Comparison of ENCODE assay signal across 2 worm cellular contexts in genomic region chrIII:11337627-11338026, ce11.
A peak's percentile ranks its signal among the peaks of the same experiment; 100 is the strongest.
TF ChIP-seq lines count a peak whose summit lies in the region.

No protein-coding gene starts in this region.

TF ChIP-seq in whole organism, L3 larva, 47 proteins besides CTCF, POLR2A, EP300 and RAD21:
- no peak for TF ChIP-seq unc-62 (GFP tag; optimal IDR thresholded peaks at IDR 0.05; lab: Kevin White, UChicago)
- peak; percentile 81 for TF ChIP-seq nfya-1 (tag; optimal IDR thresholded peaks at IDR 0.05; lab: Kevin White, UChicago; ENCODE audit: insufficient read depth)
- no peak for TF ChIP-seq fos-1 (tag; optimal IDR thresholded peaks at IDR 0.05; lab: Kevin White, UChicago)

TF ChIP-seq in whole organism, late embryonic, 69 proteins besides CTCF, POLR2A, EP300 and RAD21:
- peak; percentile 71 for TF ChIP-seq nfya-1 (tag; optimal IDR thresholded peaks at IDR 0.05; lab: Kevin White, UChicago)
- TF ChIP-seq ceh-9 (tag; optimal IDR thresholded peaks at IDR 0.05; lab: Kevin White, UChicago): no peak
- TF ChIP-seq eyg-1 (tag; optimal IDR thresholded peaks at IDR 0.05; lab: Kevin White, UChicago): no peak
- no peak for TF ChIP-seq pqm-1 (tag; optimal IDR thresholded peaks at IDR 0.05; lab: Kevin White, UChicago)

Comparison
In these comparisons a context has a peak if more than half of its experiments do, and no peak if none do; other contexts are left out.
1. Of the 9 proteins assayed by ChIP-seq in both whole organism, late embryonic and whole organism, L3 larva: peak only in whole organism, late embryonic: none; only in whole organism, L3 larva: none; in both: nfya-1; in neither: 8.